In the genomic region with DNA sequence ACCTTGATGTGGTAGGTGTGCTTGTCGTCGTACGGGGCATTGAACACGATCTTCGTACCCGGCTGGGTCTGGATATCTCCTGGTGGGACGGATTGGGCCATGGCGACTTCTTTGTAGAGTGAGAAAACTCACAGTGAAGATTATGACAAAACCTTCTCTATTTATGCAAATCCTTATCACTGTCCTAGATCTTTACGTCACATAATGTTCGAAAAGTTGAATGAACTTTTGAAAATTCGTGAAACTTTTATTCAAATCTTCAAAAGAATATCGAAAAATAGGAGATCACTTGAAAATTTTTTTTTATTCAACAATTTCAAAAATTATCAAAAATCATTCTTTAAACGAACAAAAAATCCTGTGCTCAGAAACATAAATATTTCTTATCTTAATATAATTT, we compare ENCODE assay signal across 2 worm cellular contexts.
TF ChIP-seq lines count a peak whose summit lies in the region.

A gene (minus strand): TSS at position 101 of the 400 bp plus-strand sequence.

TF ChIP-seq in whole organism, L4 larva, 104 proteins besides CTCF, POLR2A, EP300 and RAD21:
- TF ChIP-seq ceh-62 (tag; optimal IDR thresholded peaks at IDR 0.05; lab: Kevin White, UChicago): no peak
- TF ChIP-seq cey-2 (tag; optimal IDR thresholded peaks at IDR 0.05; lab: Kevin White, UChicago; ENCODE audit: borderline replicate concordance, insufficient read depth): no peak
- no peak for TF ChIP-seq F37D6.2 (tag; optimal IDR thresholded peaks at IDR 0.05; lab: Kevin White, UChicago)
- TF ChIP-seq nhr-76 (tag; optimal IDR thresholded peaks at IDR 0.05; lab: Kevin White, UChicago): no peak
- TF ChIP-seq snpc-4 (tag; optimal IDR thresholded peaks at IDR 0.05; lab: Kevin White, UChicago): no peak
- TF ChIP-seq pqm-1 (tag; optimal IDR thresholded peaks at IDR 0.05; lab: Kevin White, UChicago): no peak
- TF ChIP-seq zfp-2 (tag; optimal IDR thresholded peaks at IDR 0.05; lab: Kevin White, UChicago): no peak
- no peak for TF ChIP-seq unc-39 (tag; optimal IDR thresholded peaks at IDR 0.05; lab: Kevin White, UChicago)
- TF ChIP-seq aha-1 (tag; lab: Kevin White, UChicago): peak; percentile 1

TF ChIP-seq in whole organism, young adult, 124 proteins besides CTCF, POLR2A, EP300 and RAD21:
- TF ChIP-seq nhr-120 (GFP tag; IDR thresholded peaks at IDR 0.05; lab: Robert Waterston, UW): 0 out of 2 replicates have a peak, but pooled peaks have one; percentile 66
- TF ChIP-seq fkh-3 (tag; optimal IDR thresholded peaks at IDR 0.05; lab: Kevin White, UChicago): no peak
